Worm (Caenorhabditis elegans) whole organism, L4/young adult: ENCODE data around the gene srw-33.

Source experiments
- W03F9.2 ChIP-seq: fragments of 150-350 bp; optimal IDR thresholded peaks from 2 replicates; lab custom pipeline; 2014; ENCODE audit warnings: missing biosample characterization, missing genetic modification characterization
- dao-5 ChIP-seq: sonication (generic microtip); optimal IDR thresholded peaks from 2 replicates; lab custom pipeline; 2016; ENCODE audit warnings: missing genotype, missing genetic modification characterization, moderate library complexity, missing compliant biosample characterization
- him-1 ChIP-seq: sonication (generic microtip); optimal IDR thresholded peaks from 2 replicates; lab custom pipeline; 2016; ENCODE audit warnings: missing genotype, missing genetic modification reagents, missing genetic modification characterization, missing compliant biosample characterization

- TF ChIP-seq him-1 (no peak), W03F9.2 (tag; lab: Kevin White, UChicago) (no peak), dao-5 (tag; lab: Kevin White, UChicago) (no peak)
Measured at ce11 chrV:15497731-15498130, 46.4 kb upstream of the srw-33 start.
